Fruit fly (Drosophila melanogaster): Measurements from ENCODE around the gene CG5645.

Gene CG5645

dm6 chr3L:12139232-12139698 is 2.8 kb upstream of the CG5645 start (continued):
- TF ChIP-seq D19A (tag; optimal IDR thresholded peaks at IDR 0.05) (peak; percentile 17), jumu (GFP tag; optimal IDR thresholded peaks at IDR 0.05) (peak; percentile 31), CG15514 (GFP tag; optimal IDR thresholded peaks at IDR 0.05) (peak; percentile 44), Meics (GFP tag; optimal IDR thresholded peaks at IDR 0.05) (peak; percentile 52), crc (GFP tag; optimal IDR thresholded peaks at IDR 0.05) (peak; percentile 56), zen (tag; optimal IDR thresholded peaks at IDR 0.05) (no peak), gsb-n (tag; optimal IDR thresholded peaks at IDR 0.05) (no peak), CG3163 (GFP tag; optimal IDR thresholded peaks at IDR 0.05) (no peak), Hmr (GFP tag; optimal IDR thresholded peaks at IDR 0.05) (peak; percentile 61), cwo (GFP tag; optimal IDR thresholded peaks at IDR 0.05) (peak; percentile 22), CG18262 (tag; optimal IDR thresholded peaks at IDR 0.05) (peak; percentile 44), CG17186 (GFP tag; optimal IDR thresholded peaks at IDR 0.05) (no peak), amos (GFP tag; IDR thresholded peaks at IDR 0.05; ENCODE audit: partially characterized antibody) (no peak), disco-r (GFP tag; optimal IDR thresholded peaks at IDR 0.05) (no peak), CG11398 (GFP tag; optimal IDR thresholded peaks at IDR 0.05) (no peak), rib (GFP tag; IDR thresholded peaks at IDR 0.05) (no peak), trem (tag; optimal IDR thresholded peaks at IDR 0.05) (no peak), trh (GFP tag; optimal IDR thresholded peaks at IDR 0.05) (no peak), zfh1 (GFP tag; IDR thresholded peaks at IDR 0.05) (peak; percentile 7; the same call in 1 of the 3 replicates), CG12236 (GFP tag; optimal IDR thresholded peaks at IDR 0.05) (no peak), CG5953 (GFP tag; IDR thresholded peaks at IDR 0.05) (no peak), dmrt99B (tag; optimal IDR thresholded peaks at IDR 0.05) (peak; percentile 62), ATbp (GFP tag; optimal IDR thresholded peaks at IDR 0.05) (peak; percentile 49), Camta (GFP tag; optimal IDR thresholded peaks at IDR 0.05) (no peak), fd102C (GFP tag; optimal IDR thresholded peaks at IDR 0.05) (no peak), CG1832 (GFP tag; optimal IDR thresholded peaks at IDR 0.05) (no peak), sens-2 (GFP tag; IDR thresholded peaks at IDR 0.05) (no peak), slou (GFP tag; optimal IDR thresholded peaks at IDR 0.05) (no peak), Side (GFP tag; optimal IDR thresholded peaks at IDR 0.05) (peak; percentile 49), hbn (GFP tag; IDR thresholded peaks at IDR 0.05; ENCODE audit: partially characterized antibody) (no peak), tll (GFP tag; optimal IDR thresholded peaks at IDR 0.05) (no peak), Fer2 (tag; optimal IDR thresholded peaks at IDR 0.05) (no peak), jing (GFP tag; optimal IDR thresholded peaks at IDR 0.05) (no peak), CG14050 (GFP tag; IDR thresholded peaks at IDR 0.05) (no peak), CG6683 (GFP tag; optimal IDR thresholded peaks at IDR 0.05) (no peak), Deaf1 (tag; optimal IDR thresholded peaks at IDR 0.05) (no peak), CG17802 (tag; optimal IDR thresholded peaks at IDR 0.05) (no peak), CoRest (tag; optimal IDR thresholded peaks at IDR 0.05) (peak; percentile 68), CG18619 (GFP tag; optimal IDR thresholded peaks at IDR 0.05) (peak; percentile 46), az2 (GFP tag; optimal IDR thresholded peaks at IDR 0.05) (peak; percentile 35), Blimp-1 (GFP tag; optimal IDR thresholded peaks at IDR 0.05) (no peak), sima (GFP tag; optimal IDR thresholded peaks at IDR 0.05) (no peak), dmrt11E (tag; optimal IDR thresholded peaks at IDR 0.05) (no peak), sens (GFP tag) (peak; percentile 78), CG7987 (GFP tag; optimal IDR thresholded peaks at IDR 0.05) (no peak), CHES-1-like (GFP tag; optimal IDR thresholded peaks at IDR 0.05) (peak; percentile 50), CG1647 (GFP tag; optimal IDR thresholded peaks at IDR 0.05) (peak; percentile 7), CG12391 (tag; optimal IDR thresholded peaks at IDR 0.05) (peak; percentile 27), Trl (optimal IDR thresholded peaks at IDR 0.05) (no peak), Trl (GFP tag; optimal IDR thresholded peaks at IDR 0.05) (peak; percentile 62), H15 (GFP tag; IDR thresholded peaks at IDR 0.05) (no peak)
